Worm (Caenorhabditis elegans) whole organism, L1 larva: ENCODE results near the gene F57F4.1.

Source experiments
- C34B4.2 ChIP-seq: sonication (generic microtip); optimal IDR thresholded peaks from 2 replicates; lab custom pipeline; 2017; ENCODE audit warnings: mild to moderate bottlenecking, missing genetic modification characterization, missing compliant biosample characterization
- Y116A8C.19 ChIP-seq: sonication (generic microtip); optimal IDR thresholded peaks from 2 replicates; lab custom pipeline; 2016; ENCODE audit warnings: missing compliant biosample characterization, missing genetic modification characterization, borderline replicate concordance
- aly-2 ChIP-seq: fragments of 150-350 bp; optimal IDR thresholded peaks from 2 replicates; lab custom pipeline; 2014; ENCODE audit warnings: missing biosample characterization, missing genetic modification characterization
- ceh-63 ChIP-seq: fragments of 200-800 bp; sonication (Bioruptor generic); optimal IDR thresholded peaks from 2 replicates; lab custom pipeline; 2018; ENCODE audit warnings: mild to moderate bottlenecking, missing genetic modification characterization, missing compliant biosample characterization
- ces-1 ChIP-seq: fragments of 150-350 bp; optimal IDR thresholded peaks from 2 replicates; lab custom pipeline; 2014; ENCODE audit warnings: missing biosample characterization, missing genetic modification reagents, missing genetic modification characterization
- efl-1 ChIP-seq, 4 experiments: fragments of 150-350 bp; optimal IDR thresholded peaks in 3 of 4; peaks in 1 of 4; 1 replicate in 1 of 4; 2 replicates in 3 of 4; lab custom pipeline; 2014; ENCODE audit warnings: missing biosample characterization in 2 of 4, missing genetic modification characterization in 2 of 4, missing genetic modification reagents in 2 of 4
- efl-3 ChIP-seq: fragments of 200-800 bp; sonication (Bioruptor generic); optimal IDR thresholded peaks from 2 replicates; lab custom pipeline; 2018; ENCODE audit warnings: mild to moderate bottlenecking, missing genetic modification characterization, missing compliant biosample characterization
- egl-13 ChIP-seq: sonication (generic microtip); optimal IDR thresholded peaks from 2 replicates; lab custom pipeline; 2016; ENCODE audit warnings: missing genotype, missing genetic modification reagents, missing genetic modification characterization, missing compliant biosample characterization
- elt-2 ChIP-seq: sonication (generic microtip); optimal IDR thresholded peaks from 2 replicates; lab custom pipeline; 2016; ENCODE audit warnings: missing genetic modification characterization, mild to moderate bottlenecking, inconsistent platforms, missing compliant biosample characterization, missing genetic modification reagents
- fkh-4 ChIP-seq: sonication (generic microtip); optimal IDR thresholded peaks from 2 replicates; lab custom pipeline; 2016; ENCODE audit warnings: missing compliant biosample characterization, missing genetic modification characterization, borderline replicate concordance
- fos-1 ChIP-seq: fragments of 150-350 bp; optimal IDR thresholded peaks from 2 replicates; lab custom pipeline; 2014; ENCODE audit warnings: missing biosample characterization, missing genetic modification characterization
- isw-1 ChIP-seq: fragments of 200-800 bp; sonication (Bioruptor generic); IDR thresholded peaks from 2 replicates; pipeline ENCODE4 v1.3.6; 2022; ENCODE audit warnings: missing genetic modification characterization, missing compliant biosample characterization
- lin-14 ChIP-seq: fragments of 200-800 bp; sonication (Bioruptor generic); optimal IDR thresholded peaks from 2 replicates; lab custom pipeline; 2018; ENCODE audit warnings: mild to moderate bottlenecking, missing genetic modification characterization, moderate library complexity, missing compliant biosample characterization
- lin-35 ChIP-seq, 2 experiments: fragments of 150-350 bp; optimal IDR thresholded peaks; 2 replicates each; lab custom pipeline; 2014; ENCODE audit warnings: missing biosample characterization in 2 of 2, missing genetic modification characterization in 2 of 2, missing genetic modification reagents in 2 of 2
- lsy-2 ChIP-seq, 2 experiments: fragments of 150-350 bp; optimal IDR thresholded peaks; 2 replicates each; lab custom pipeline; 2014; ENCODE audit warnings: missing biosample characterization in 2 of 2, missing genetic modification characterization in 2 of 2
- mab-9 ChIP-seq: fragments of 200-800 bp; sonication (Bioruptor generic); IDR thresholded peaks from 2 replicates; pipeline ENCODE4 v1.3.6; 2022; ENCODE audit warnings: missing genetic modification reagents, missing genetic modification characterization, missing compliant biosample characterization
- mef-2 ChIP-seq: fragments of 150-350 bp; optimal IDR thresholded peaks from 2 replicates; lab custom pipeline; 2014; ENCODE audit warnings: missing biosample characterization, missing genetic modification characterization
- nhr-19 ChIP-seq: fragments of 200-800 bp; sonication (Bioruptor generic); conservative IDR thresholded peaks from 2 replicates; pipeline ENCODE4 v1.3.6; 2022; ENCODE audit warnings: missing genetic modification characterization, missing compliant biosample characterization
- nhr-20 ChIP-seq: sonication (generic microtip); optimal IDR thresholded peaks from 2 replicates; lab custom pipeline; 2016; ENCODE audit warnings: mild to moderate bottlenecking, missing genetic modification characterization, missing compliant biosample characterization
- nhr-28 ChIP-seq: fragments of 150-350 bp; optimal IDR thresholded peaks from 2 replicates; lab custom pipeline; 2014; ENCODE audit warnings: missing biosample characterization, missing genetic modification characterization
- nhr-77 ChIP-seq: fragments of 150-350 bp; optimal IDR thresholded peaks from 2 replicates; lab custom pipeline; 2014; ENCODE audit warnings: missing biosample characterization, missing genetic modification characterization
- nhr-90 ChIP-seq: sonication (generic microtip); optimal IDR thresholded peaks from 2 replicates; lab custom pipeline; 2016; ENCODE audit warnings: mild to moderate bottlenecking, missing genetic modification characterization, missing compliant biosample characterization; ENCODE audit not compliant: poor library complexity
- pax-3 ChIP-seq: fragments of 200-800 bp; sonication (Bioruptor generic); optimal IDR thresholded peaks from 2 replicates; lab custom pipeline; 2018; ENCODE audit warnings: mild to moderate bottlenecking, missing genetic modification characterization, moderate library complexity, missing compliant biosample characterization
- swsn-7 ChIP-seq: sonication (generic microtip); optimal IDR thresholded peaks from 2 replicates; lab custom pipeline; 2016; ENCODE audit warnings: missing genetic modification characterization, missing compliant biosample characterization
- xbp-1 ChIP-seq: sonication (generic microtip); optimal IDR thresholded peaks from 2 replicates; lab custom pipeline; 2016; ENCODE audit warnings: missing genetic modification characterization, missing compliant biosample characterization
- ztf-4 ChIP-seq: fragments of 150-350 bp; optimal IDR thresholded peaks from 2 replicates; lab custom pipeline; 2014; ENCODE audit warnings: missing biosample characterization, missing genetic modification characterization

Gene F57F4.1

ce11 chrV:6385677-6386276, 4.5 kb upstream of the F57F4.1 start:
- TF ChIP-seq C34B4.2 (tag; lab: Kevin White, UChicago) (no peak), nhr-28 (no peak), ceh-63 (no peak), mef-2 (tag; lab: Kevin White, UChicago) (no peak), ztf-4 (tag; lab: Kevin White, UChicago) (no peak), ces-1 (GFP tag; lab: Kevin White, UChicago) (no peak)

- TF ChIP-seq nhr-28 (no peak), nhr-90 (tag; lab: Kevin White, UChicago) (no peak), C34B4.2 (tag; lab: Kevin White, UChicago) (no peak), isw-1 (GFP tag; lab: Robert Waterston, UW) (no peak)
- TF ChIP-seq, all 84 proteins: peak for 0
Measured at ce11 chrV:6389634-6390033, 629 bp upstream of the F57F4.1 start, which contains the start of gene F57F4.2. Gene F57F4.2, minus strand, starts transcription at chrV:6389734.

ce11 chrV:6398922-6399321, 8.7 kb downstream of the F57F4.1 start:
- TF ChIP-seq elt-2 (tag; lab: Kevin White, UChicago) (peak; percentile 88), efl-3 (GFP tag; lab: Kevin White, UChicago) (no peak), lin-14 (peak; percentile 10)

- no peak for TF ChIP-seq Y116A8C.19 (tag; lab: Kevin White, UChicago)
- TF ChIP-seq pax-3 = no peak
- TF ChIP-seq swsn-7 = no peak
- no peak for TF ChIP-seq nhr-19
- TF ChIP-seq fkh-4 = no peak
- TF ChIP-seq nhr-20 (tag; lab: Kevin White, UChicago) = no peak
- no peak for TF ChIP-seq nhr-77
- TF ChIP-seq xbp-1 = no peak
- no peak for TF ChIP-seq lsy-2 (tag; optimal IDR thresholded peaks at IDR 0.05; lab: Kevin White, UChicago)
- TF ChIP-seq egl-13 (tag; lab: Kevin White, UChicago) = no peak
Measured at ce11 chrV:6399831-6400230, 9.6 kb downstream of the F57F4.1 start, which contains the start of gene gfi-1. Gene gfi-1, minus strand, starts transcription at chrV:6399931.

- no peak for TF ChIP-seq efl-1 (optimal IDR thresholded peaks at IDR 0.05; lab: Kevin White, UChicago)
- TF ChIP-seq efl-1 (GFP tag; optimal IDR thresholded peaks at IDR 0.05 in 1 of 2; lab: Kevin White, UChicago) = peak in 1 of 2 experiments; percentile 54
- TF ChIP-seq mab-9 (GFP tag; lab: Robert Waterston, UW) = no peak
- peak; percentile 22 for TF ChIP-seq elt-2 (tag; lab: Kevin White, UChicago)
Measured at ce11 chrV:6400528-6400927, 10.3 kb downstream of the F57F4.1 start.

ce11 chrV:6400950-6401551, 10.8 kb downstream of the F57F4.1 start:
- peak; percentile 52 for TF ChIP-seq aly-2 (tag; lab: Kevin White, UChicago)
- TF ChIP-seq fos-1 (tag; lab: Kevin White, UChicago) = no peak

- TF ChIP-seq lin-14 = peak; percentile 17
- peak in 1 of 2 experiments; percentile 32 for TF ChIP-seq lin-35 (GFP tag; optimal IDR thresholded peaks at IDR 0.05; lab: Kevin White, UChicago)
- no peak for TF ChIP-seq nhr-20 (tag; lab: Kevin White, UChicago)
- TF ChIP-seq elt-2 (tag; lab: Kevin White, UChicago) = peak; percentile 77
- TF ChIP-seq, all 84 proteins: peak for 3
Measured at ce11 chrV:6407587-6407986, 17.3 kb downstream of the F57F4.1 start.
